Worm (Caenorhabditis elegans): ENCODE data around the gene fbxb-78.

The fbxb-78 gene

DNA sequence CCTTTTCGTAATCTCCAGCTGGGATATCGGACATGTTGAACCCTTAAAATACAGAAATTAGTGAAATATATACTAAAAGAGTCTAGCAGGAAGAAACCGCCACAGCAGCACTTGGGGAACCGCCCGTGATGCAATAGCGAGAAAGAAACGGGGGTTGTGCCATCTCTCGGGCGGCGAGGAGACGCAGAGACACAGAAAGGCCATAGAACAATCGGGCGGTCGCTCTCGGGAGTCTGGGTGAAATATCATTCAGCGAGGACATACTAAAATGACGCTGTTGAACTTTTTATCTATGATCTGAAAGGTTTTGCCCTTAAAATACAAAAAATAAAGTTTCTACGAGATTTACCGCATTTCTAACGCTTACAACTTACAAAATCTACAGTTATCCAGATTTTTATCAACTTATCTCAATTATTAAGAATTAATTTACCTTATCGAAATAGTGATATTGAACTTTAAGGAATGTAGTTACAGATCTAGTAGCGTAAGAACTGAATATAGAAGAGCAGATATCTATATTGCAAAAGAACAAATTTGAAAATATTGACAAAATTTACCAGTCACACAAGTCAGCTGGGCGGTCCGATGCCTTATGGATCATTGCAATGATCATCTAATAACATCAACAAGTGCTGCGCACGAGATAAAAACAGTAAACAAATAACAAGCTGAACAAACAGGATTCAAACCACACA lies 11.2 kb downstream of the fbxb-78 start, which contains the start of gene cyc-2.1 (continued):
- TF ChIP-seq egrh-3 (GFP tag; IDR thresholded peaks at IDR 0.05) = no peak
- TF ChIP-seq mel-28 (tag; optimal IDR thresholded peaks at IDR 0.05; ENCODE audit: borderline replicate concordance) = no peak
- peak; percentile 47; the same call in 1 of the 2 replicates for TF ChIP-seq Y56A3A.18 (GFP tag; IDR thresholded peaks at IDR 0.05)
- peak; percentile 62 for TF ChIP-seq snpc-1.1 (tag; optimal IDR thresholded peaks at IDR 0.05; ENCODE audit: insufficient read depth)
- TF ChIP-seq ztf-18 (tag; optimal IDR thresholded peaks at IDR 0.05) = peak; percentile 88
- TF ChIP-seq somi-1 (GFP tag; optimal IDR thresholded peaks at IDR 0.05) = no peak
- TF ChIP-seq zfh-2 (GFP tag; conservative IDR thresholded peaks at IDR 0.05) = peak; percentile 93
- no peak for TF ChIP-seq F22D6.2 (tag; optimal IDR thresholded peaks at IDR 0.05)
- TF ChIP-seq nhr-27 (tag; optimal IDR thresholded peaks at IDR 0.05) = peak; percentile 55
- peak; percentile 57 for TF ChIP-seq xnd-1 (tag; optimal IDR thresholded peaks at IDR 0.05)
- TF ChIP-seq F55B11.4 (tag; optimal IDR thresholded peaks at IDR 0.05; ENCODE audit: borderline replicate concordance, insufficient read depth) = no peak
- TF ChIP-seq aptf-3 (GFP tag; IDR thresholded peaks at IDR 0.05) = peak; percentile 76; the same call in 1 of the 2 replicates
- TF ChIP-seq aptf-2 (GFP tag; conservative IDR thresholded peaks at IDR 0.05) = no peak
- TF ChIP-seq Y95B8A.8 (GFP tag; IDR thresholded peaks at IDR 0.05) = peak; percentile 78
- TF ChIP-seq rcor-1 (GFP tag; IDR thresholded peaks at IDR 0.05) = peak; percentile 61; the same call in 1 of the 2 replicates
- TF ChIP-seq unc-62 (GFP tag; optimal IDR thresholded peaks at IDR 0.05) = no peak
- TF ChIP-seq madf-3 (GFP tag; IDR thresholded peaks at IDR 0.05) = peak; percentile 79
- peak; percentile 63 for TF ChIP-seq tlf-1 (GFP tag; optimal IDR thresholded peaks at IDR 0.05)
- TF ChIP-seq athp-1 (tag; optimal IDR thresholded peaks at IDR 0.05) = peak; percentile 70
- TF ChIP-seq D2030.7 (GFP tag; IDR thresholded peaks at IDR 0.05) = no peak
- TF ChIP-seq mcd-1 (GFP tag; IDR thresholded peaks at IDR 0.05) = peak; percentile 81
- no peak for TF ChIP-seq madf-8 (GFP tag; conservative IDR thresholded peaks at IDR 0.05)
- TF ChIP-seq K12H6.12 (tag; optimal IDR thresholded peaks at IDR 0.05) = peak; percentile 45
- no peak for TF ChIP-seq nfya-1 (tag; optimal IDR thresholded peaks at IDR 0.05; ENCODE audit: borderline replicate concordance, insufficient read depth)
- no peak for TF ChIP-seq gei-17 (GFP tag; optimal IDR thresholded peaks at IDR 0.05)
- no peak for TF ChIP-seq Y67H2A.10 (GFP tag; conservative IDR thresholded peaks at IDR 0.05)
- 0 out of 2 replicates have a peak, but pooled peaks have one; percentile 35 for TF ChIP-seq cebp-1 (GFP tag; IDR thresholded peaks at IDR 0.05)
- TF ChIP-seq cebp-1 (tag; optimal IDR thresholded peaks at IDR 0.05) = peak; percentile 82
- TF ChIP-seq ztf-28 (GFP tag; IDR thresholded peaks at IDR 0.05) = no peak
- peak; percentile 41 for TF ChIP-seq F33H1.4 (GFP tag; IDR thresholded peaks at IDR 0.05)
- peak in 1 of 2 experiments; percentile 58 for TF ChIP-seq let-607 (tag; optimal IDR thresholded peaks at IDR 0.05)
- peak; percentile 59 for TF ChIP-seq tbp1 (GFP tag; optimal IDR thresholded peaks at IDR 0.05)
- TF ChIP-seq nfyb-1 (GFP tag; IDR thresholded peaks at IDR 0.05) = 0 out of 2 replicates have a peak, but pooled peaks have one; percentile 15
- TF ChIP-seq ztf-25 (GFP tag; IDR thresholded peaks at IDR 0.05) = no peak
- peak; percentile 5 for TF ChIP-seq efl-1 (GFP tag; optimal IDR thresholded peaks at IDR 0.05)
- TF ChIP-seq C17E4.6 (GFP tag; IDR thresholded peaks at IDR 0.05) = 0 out of 2 replicates have a peak, but pooled peaks have one; percentile 13
- TF ChIP-seq chd-7 (tag; optimal IDR thresholded peaks at IDR 0.05) = no peak
- peak; percentile 84 for TF ChIP-seq attf-6 (GFP tag; IDR thresholded peaks at IDR 0.05)
- TF ChIP-seq pbrm-1 (GFP tag; IDR thresholded peaks at IDR 0.05) = peak; percentile 52
- TF ChIP-seq atf-7 (tag; optimal IDR thresholded peaks at IDR 0.05) = peak; percentile 67
- TF ChIP-seq ztf-3 (GFP tag; optimal IDR thresholded peaks at IDR 0.05) = no peak
- TF ChIP-seq T26A5.8 (tag; optimal IDR thresholded peaks at IDR 0.05) = no peak
- peak; percentile 71 for TF ChIP-seq lin-54 (GFP tag; optimal IDR thresholded peaks at IDR 0.05)
- TF ChIP-seq unc-130 (GFP tag; optimal IDR thresholded peaks at IDR 0.05) = peak; percentile 43
- TF ChIP-seq madf-10 (tag; optimal IDR thresholded peaks at IDR 0.05) = no peak
- peak; percentile 88 for TF ChIP-seq B0336.3 (GFP tag; IDR thresholded peaks at IDR 0.05)
- TF ChIP-seq snpc-1.3 (tag; optimal IDR thresholded peaks at IDR 0.05; ENCODE audit: insufficient read depth) = peak; percentile 36

Data from whole organism, young adult.